Worm (Caenorhabditis elegans) whole organism, young adult: ENCODE results near the gene Y57A10A.8.
"Not testable (repeated sequence)": the region's sequence is repeated elsewhere in the genome, so short reads cannot be mapped to it uniquely, and the experiment has no call there.

Source experiments
- attf-5 ChIP-seq: fragments of 200-800 bp; sonication (Bioruptor generic); optimal IDR thresholded peaks from 2 replicates; lab custom pipeline; 2018; ENCODE audit warnings: mild to moderate bottlenecking, missing genetic modification characterization, missing compliant biosample characterization
- bed-2 ChIP-seq: fragments of 200-800 bp; sonication (Bioruptor generic); IDR thresholded peaks from 2 replicates; pipeline ENCODE4 v1.3.6; 2022; ENCODE audit warnings: missing genetic modification reagents, missing genetic modification characterization, missing compliant biosample characterization
- cebp-2 ChIP-seq: fragments of 200-800 bp; sonication (Bioruptor generic); IDR thresholded peaks from 2 replicates; pipeline ENCODE4 v1.3.6; 2022; ENCODE audit warnings: missing genetic modification characterization, missing compliant biosample characterization
- ceh-58 ChIP-seq: fragments of 200-800 bp; sonication (Bioruptor generic); IDR thresholded peaks from 2 replicates; pipeline ENCODE4 v1.3.6; 2022; ENCODE audit warnings: missing genetic modification characterization, missing compliant biosample characterization
- dpff-1 ChIP-seq: sonication (generic microtip); optimal IDR thresholded peaks from 2 replicates; lab custom pipeline; 2017; ENCODE audit warnings: mild to moderate bottlenecking, missing genetic modification characterization, missing compliant biosample characterization
- egl-18 ChIP-seq: fragments of 200-800 bp; sonication (Bioruptor generic); IDR thresholded peaks from 2 replicates; pipeline ENCODE4 v1.3.6; 2022; ENCODE audit warnings: missing genetic modification reagents, missing genetic modification characterization, missing compliant biosample characterization
- lsl-1 ChIP-seq: fragments of 200-800 bp; sonication (Bioruptor generic); optimal IDR thresholded peaks from 2 replicates; lab custom pipeline; 2018; ENCODE audit warnings: mild to moderate bottlenecking, missing genetic modification characterization, moderate library complexity, missing compliant biosample characterization
- madf-8 ChIP-seq: fragments of 200-800 bp; sonication (Bioruptor generic); conservative IDR thresholded peaks from 2 replicates; pipeline ENCODE4 v1.3.6; 2022; ENCODE audit warnings: missing genetic modification reagents, missing genetic modification characterization, missing compliant biosample characterization
- nhr-27 ChIP-seq: fragments of 200-800 bp; sonication (Bioruptor generic); optimal IDR thresholded peaks from 2 replicates; lab custom pipeline; 2018; ENCODE audit warnings: mild to moderate bottlenecking, missing genetic modification characterization, moderate library complexity, missing compliant biosample characterization
- nhr-90 ChIP-seq: sonication (generic microtip); optimal IDR thresholded peaks from 2 replicates; lab custom pipeline; 2016; ENCODE audit warnings: missing genotype, mild to moderate bottlenecking, missing genetic modification characterization, missing compliant biosample characterization
- sea-2 ChIP-seq: fragments of 200-800 bp; sonication (Bioruptor generic); IDR thresholded peaks from 2 replicates; pipeline ENCODE4 v1.3.6; 2022; ENCODE audit warnings: missing genetic modification characterization, missing compliant biosample characterization
- unc-62 ChIP-seq: fragments of 150-350 bp; optimal IDR thresholded peaks from 2 replicates; lab custom pipeline; 2014; ENCODE audit warnings: missing biosample characterization, missing genetic modification reagents, missing genetic modification characterization

DNA sequence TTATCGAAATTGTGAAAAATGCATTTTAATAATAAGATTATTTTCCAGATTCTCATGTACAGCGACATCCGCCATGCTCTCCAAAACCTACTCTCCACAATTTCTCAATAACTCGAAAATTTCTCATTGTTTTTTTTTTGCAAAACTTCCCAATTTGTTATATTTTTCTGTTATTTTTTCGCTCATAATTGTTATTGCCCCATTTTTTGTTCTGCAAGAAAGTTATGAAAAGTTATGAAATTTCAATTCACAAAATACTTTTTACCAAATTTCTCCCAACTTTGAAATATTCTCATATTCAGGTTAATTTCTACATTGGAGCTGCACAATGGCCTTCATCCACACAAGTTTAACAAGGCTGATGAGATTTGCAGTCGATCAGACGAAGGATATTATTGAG, 13.0 kb upstream of the Y57A10A.8 start, which contains the start of gene Y57A10A.4:
- not testable (repeated sequence) for TF ChIP-seq attf-5 (GFP tag; lab: Kevin White, UChicago); nhr-90 (tag; lab: Kevin White, UChicago); unc-62 (GFP tag; lab: Kevin White, UChicago); nhr-27 (tag; lab: Kevin White, UChicago); ceh-58 (GFP tag; lab: Robert Waterston, UW); lsl-1 (GFP tag; lab: Kevin White, UChicago); cebp-2; bed-2 (GFP tag; lab: Robert Waterston, UW); madf-8 (GFP tag; lab: Robert Waterston, UW); dpff-1; sea-2 (GFP tag; lab: Robert Waterston, UW); egl-18 (GFP tag; lab: Robert Waterston, UW)
